Fruit fly (Drosophila melanogaster) whole organism, pupa: ENCODE results near the gene Muc30E.
A peak's percentile ranks its signal among the peaks of the same experiment; 100 is the strongest.

Experiments
- CG10348 ChIP-seq: fragments of 200-800 bp; sonication (Bioruptor generic); IDR thresholded peaks from 2 replicates; pipeline ENCODE4 v1.3.6; 2022; ENCODE audit warnings: missing biosample characterization, missing genetic modification characterization
- CG12605 ChIP-seq: fragments of 200-800 bp; sonication (Bioruptor generic); IDR thresholded peaks from 2 replicates; pipeline ENCODE4 v1.3.6; 2022; ENCODE audit warnings: missing biosample characterization, missing genetic modification characterization
- CG13204 ChIP-seq: fragments of 200-800 bp; sonication (Bioruptor generic); optimal IDR thresholded peaks from 2 replicates; lab custom pipeline; 2018; ENCODE audit warnings: missing biosample characterization, mild to moderate bottlenecking, missing genetic modification characterization, moderate library complexity
- CG14655 ChIP-seq: fragments of 200-800 bp; sonication (Bioruptor generic); optimal IDR thresholded peaks from 3 replicates; lab custom pipeline; 2017; ENCODE audit warnings: mild to moderate bottlenecking, missing biosample characterization, missing genetic modification reagents, missing genetic modification characterization
- CG15710 ChIP-seq: fragments of 200-800 bp; sonication (Bioruptor generic); optimal IDR thresholded peaks from 2 replicates; lab custom pipeline; 2018; ENCODE audit warnings: missing biosample characterization, mild to moderate bottlenecking, missing genetic modification characterization, moderate library complexity
- CG17806 ChIP-seq: fragments of 200-800 bp; sonication (Bioruptor generic); optimal IDR thresholded peaks from 2 replicates; lab custom pipeline; 2018; ENCODE audit warnings: missing biosample characterization, mild to moderate bottlenecking, missing genetic modification characterization, moderate library complexity
- CG32121 ChIP-seq: fragments of 200-800 bp; sonication (Bioruptor generic); IDR thresholded peaks from 2 replicates; pipeline ENCODE4 v1.3.6; 2022; ENCODE audit warnings: missing biosample characterization, missing genetic modification characterization
- CG34367 ChIP-seq: fragments of 200-800 bp; sonication (Bioruptor generic); optimal IDR thresholded peaks from 2 replicates; lab custom pipeline; 2018; ENCODE audit warnings: missing biosample characterization, mild to moderate bottlenecking, missing genetic modification characterization
- CG4496 ChIP-seq: fragments of 200-800 bp; sonication (Bioruptor generic); IDR thresholded peaks from 3 replicates; pipeline ENCODE4 v1.3.6; 2022; ENCODE audit warnings: missing biosample characterization, missing genetic modification characterization
- CG8159 ChIP-seq: fragments of 200-800 bp; sonication (Bioruptor generic); optimal IDR thresholded peaks from 3 replicates; lab custom pipeline; 2018; ENCODE audit warnings: missing biosample characterization, mild to moderate bottlenecking, missing genetic modification characterization, moderate library complexity
- CG8301 ChIP-seq: fragments of 200-800 bp; sonication (Bioruptor generic); optimal IDR thresholded peaks from 2 replicates; lab custom pipeline; 2018; ENCODE audit warnings: missing biosample characterization, mild to moderate bottlenecking, missing genetic modification characterization
- CG9948 ChIP-seq: fragments of 200-800 bp; sonication (Bioruptor generic); optimal IDR thresholded peaks from 2 replicates; lab custom pipeline; 2018; ENCODE audit warnings: missing biosample characterization, mild to moderate bottlenecking, missing genetic modification characterization, moderate library complexity
- D1 ChIP-seq: fragments of 200-800 bp; sonication (Bioruptor generic); optimal IDR thresholded peaks from 2 replicates; lab custom pipeline; 2018; ENCODE audit warnings: missing biosample characterization, mild to moderate bottlenecking, missing genetic modification characterization, moderate library complexity
- EcR ChIP-seq: fragments of 200-800 bp; sonication (Bioruptor generic); optimal IDR thresholded peaks from 3 replicates; lab custom pipeline; 2019; ENCODE audit warnings: missing biosample characterization, missing genetic modification characterization, mild to moderate bottlenecking, moderate library complexity, missing genetic modification reagents
- Ets98B ChIP-seq: fragments of 200-800 bp; sonication (Bioruptor generic); IDR thresholded peaks from 2 replicates; pipeline ENCODE4 v1.3.6; 2022; ENCODE audit warnings: missing biosample characterization, missing genetic modification characterization
- Pif1A ChIP-seq: fragments of 200-800 bp; sonication (Bioruptor generic); optimal IDR thresholded peaks from 3 replicates; lab custom pipeline; 2016; ENCODE audit warnings: missing biosample characterization, missing genetic modification characterization
- Pif1B ChIP-seq: fragments of 200-800 bp; sonication (Bioruptor generic); optimal IDR thresholded peaks from 3 replicates; lab custom pipeline; 2016; ENCODE audit warnings: missing biosample characterization, missing genetic modification characterization
- Snoo ChIP-seq: fragments of 200-800 bp; sonication (Bioruptor generic); optimal IDR thresholded peaks from 3 replicates; lab custom pipeline; 2017; ENCODE audit warnings: missing biosample characterization, mild to moderate bottlenecking, missing genetic modification characterization, inconsistent platforms
- fd96Ca ChIP-seq: fragments of 200-800 bp; sonication (Bioruptor generic); IDR thresholded peaks from 3 replicates; pipeline ENCODE4 v1.3.6; 2022; ENCODE audit warnings: missing biosample characterization, missing genetic modification characterization
- gl ChIP-seq: fragments of 200-800 bp; sonication (Bioruptor generic); optimal IDR thresholded peaks from 2 replicates; lab custom pipeline; 2018; ENCODE audit warnings: missing biosample characterization, mild to moderate bottlenecking, missing genetic modification characterization
- rn ChIP-seq: fragments of 200-800 bp; sonication (Bioruptor generic); IDR thresholded peaks from 2 replicates; pipeline ENCODE4 v1.3.6; 2022; ENCODE audit warnings: missing biosample characterization, missing genetic modification characterization

Muc30E gene

DNA sequence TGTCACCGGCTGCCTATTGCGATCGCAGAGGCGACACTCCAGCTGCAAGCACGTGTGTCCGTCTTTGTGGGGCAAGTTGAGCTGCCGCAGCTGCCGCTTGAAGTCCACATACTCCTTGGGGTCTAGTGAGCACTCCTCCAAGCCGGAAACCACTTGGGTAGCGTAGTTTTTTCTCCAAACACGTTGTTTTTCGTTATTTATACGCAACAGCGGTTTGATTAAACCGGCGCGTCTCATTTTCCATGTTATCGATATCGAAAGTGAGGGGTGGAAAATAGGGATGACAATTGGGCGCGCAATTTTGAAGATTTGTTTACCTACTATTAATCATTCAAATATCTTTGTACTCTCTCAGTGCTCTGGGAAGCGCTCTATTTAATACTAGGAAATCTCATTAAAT, 9.7 kb downstream of the Muc30E start, which contains the start of gene mtDNA-helicase:
Gene mtDNA-helicase (minus strand): TSS at position 264 of the 400 bp plus-strand sequence.
- TF ChIP-seq CG4496 (GFP tag; lab: Robert Waterston, UW) (no peak), CG8159 (tag; lab: Kevin White, UChicago) (no peak), Snoo (tag; lab: Kevin White, UChicago) (no peak)
- TF ChIP-seq, all 21 proteins: peak for 0

DNA sequence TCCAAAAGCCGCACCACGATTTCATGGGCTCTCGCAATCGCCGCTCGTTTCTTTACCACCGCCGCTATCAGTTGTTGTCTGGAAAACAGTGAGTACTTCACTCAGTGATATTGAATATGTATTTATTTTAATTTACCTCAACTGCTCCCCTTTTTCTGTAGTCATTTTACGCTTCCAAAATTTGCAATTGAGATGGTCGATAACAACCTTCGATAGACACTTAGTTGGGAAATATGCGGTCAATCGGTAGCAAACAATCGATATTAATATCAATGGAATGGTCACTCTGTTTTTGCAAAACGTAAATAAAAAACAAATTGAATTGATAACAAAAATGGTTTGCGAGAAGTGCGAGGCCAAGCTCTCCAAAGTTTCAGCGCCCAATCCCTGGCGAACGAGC, 12.4 kb downstream of the Muc30E start, which contains the start of the genes CG34183 and CG4537:
Gene CG34183 (minus strand): TSS at position 197 of the 400 bp plus-strand sequence.
Gene CG4537 (plus strand): TSS at position 310 of the 400 bp plus-strand sequence.
- TF ChIP-seq CG8159 (tag; lab: Kevin White, UChicago), result no peak
- TF ChIP-seq CG12605, result no peak
- no peak for TF ChIP-seq CG17806 (tag; lab: Kevin White, UChicago)
- no peak for TF ChIP-seq Pif1A (GFP tag; lab: Kevin White, UChicago)
- TF ChIP-seq CG14655, result no peak
- TF ChIP-seq CG8301 (tag; lab: Kevin White, UChicago), result no peak
- no peak for TF ChIP-seq D1 (tag; lab: Kevin White, UChicago)

DNA sequence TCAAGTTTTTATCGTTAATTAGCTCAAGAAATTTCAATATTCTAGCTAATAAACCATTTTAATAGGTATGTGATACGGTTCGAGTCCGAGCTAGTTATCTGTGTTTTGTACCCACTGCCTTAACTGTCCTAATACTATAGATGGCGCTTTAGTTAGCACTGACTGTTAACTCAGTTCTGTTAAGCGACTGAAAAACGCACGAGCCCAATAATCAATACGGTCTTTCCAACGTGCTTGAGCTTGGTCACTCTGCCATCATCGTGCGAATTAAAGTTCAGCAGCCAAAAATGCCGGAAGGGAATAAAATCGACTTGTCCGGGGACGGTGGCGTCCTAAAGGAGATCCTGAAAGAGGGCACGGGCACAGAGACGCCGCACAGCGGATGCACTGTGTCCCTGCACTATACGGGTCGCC, 15.1 kb downstream of the Muc30E start, which contains the start of gene Fkbp59:
Gene Fkbp59 (plus strand): TSS at position 150 of the 414 bp plus-strand sequence.
- no peak for TF ChIP-seq CG32121 (GFP tag; lab: Robert Waterston, UW)
- no peak for TF ChIP-seq CG34367 (tag; lab: Kevin White, UChicago)
- no peak for TF ChIP-seq CG10348 (GFP tag; lab: Robert Waterston, UW)
- TF ChIP-seq CG4496 (GFP tag; lab: Robert Waterston, UW), result peak; percentile 41; the same call in 1 of the 3 replicates

DNA sequence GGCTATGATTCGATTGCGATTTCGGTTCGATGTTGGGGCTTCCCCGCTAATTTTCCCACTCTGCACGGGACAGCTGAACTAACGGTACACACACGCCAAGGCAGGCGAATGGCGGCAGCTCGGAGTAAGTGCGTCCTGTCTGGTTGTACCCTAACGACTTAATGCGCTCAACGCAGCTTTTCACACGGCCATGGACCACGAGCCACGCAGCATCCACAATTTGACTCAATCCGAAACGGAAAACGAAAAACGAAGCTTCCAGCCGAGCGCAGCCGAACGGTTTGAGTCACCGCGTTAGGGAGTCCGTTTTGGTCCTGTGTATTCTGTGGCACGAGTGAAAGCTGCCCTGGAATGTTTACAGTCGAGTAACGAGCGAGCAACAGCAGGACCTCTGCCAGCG, 16.8 kb downstream of the Muc30E start, which contains the start of gene nAChRalpha6:
Gene nAChRalpha6 (minus strand): TSS at position 165 of the 400 bp plus-strand sequence.
- TF ChIP-seq CG10348 (GFP tag; lab: Robert Waterston, UW) (no peak), CG4496 (GFP tag; lab: Robert Waterston, UW) (no peak), Pif1A (GFP tag; lab: Kevin White, UChicago) (no peak), CG32121 (GFP tag; lab: Robert Waterston, UW) (no peak), EcR (GFP tag; lab: Kevin White, UChicago) (no peak), CG13204 (GFP tag; lab: Kevin White, UChicago) (no peak), CG8159 (tag; lab: Kevin White, UChicago) (no peak), CG12605 (no peak), Snoo (tag; lab: Kevin White, UChicago) (no peak), fd96Ca (GFP tag; lab: Robert Waterston, UW) (no peak), CG8301 (tag; lab: Kevin White, UChicago) (no peak), Ets98B (GFP tag; lab: Robert Waterston, UW) (no peak), CG14655 (no peak), gl (tag; lab: Kevin White, UChicago) (no peak), CG9948 (tag; lab: Kevin White, UChicago) (no peak), CG15710 (tag; lab: Kevin White, UChicago) (no peak), D1 (tag; lab: Kevin White, UChicago) (no peak)

DNA sequence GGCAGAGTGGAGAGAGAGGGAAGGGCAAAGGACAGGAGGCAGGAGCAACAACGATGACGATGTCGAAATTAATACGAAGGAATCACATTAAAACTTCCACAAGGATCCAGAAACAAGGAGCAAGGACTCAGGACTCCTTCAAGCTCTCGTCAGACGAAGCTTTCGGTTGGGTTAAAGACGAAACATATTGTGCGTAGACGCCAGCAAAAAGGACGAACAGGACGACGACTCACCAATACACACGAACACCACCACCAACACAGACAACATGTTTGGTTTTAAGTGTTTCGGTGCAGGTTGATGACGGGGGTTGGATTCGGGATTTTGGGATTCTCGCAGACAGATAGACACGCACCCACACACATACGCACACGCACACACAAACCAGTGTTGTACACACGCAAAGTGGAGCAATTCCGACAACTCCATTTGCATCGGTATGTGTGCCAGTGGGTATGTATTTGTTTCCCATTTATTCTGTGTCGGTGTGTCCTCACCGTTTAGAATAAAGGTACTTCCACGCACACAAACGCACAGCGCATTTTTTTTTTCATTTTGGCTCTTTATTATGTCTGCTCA, 20.4 kb downstream of the Muc30E start:
- TF ChIP-seq CG12605 (no peak), Pif1A (GFP tag; lab: Kevin White, UChicago) (no peak), gl (tag; lab: Kevin White, UChicago) (no peak), CG8301 (tag; lab: Kevin White, UChicago) (no peak), CG15710 (tag; lab: Kevin White, UChicago) (no peak), Ets98B (GFP tag; lab: Robert Waterston, UW) (no peak), CG34367 (tag; lab: Kevin White, UChicago) (no peak), fd96Ca (GFP tag; lab: Robert Waterston, UW) (no peak), Pif1B (GFP tag; lab: Kevin White, UChicago) (no peak), rn (no peak), Snoo (tag; lab: Kevin White, UChicago) (no peak)

DNA sequence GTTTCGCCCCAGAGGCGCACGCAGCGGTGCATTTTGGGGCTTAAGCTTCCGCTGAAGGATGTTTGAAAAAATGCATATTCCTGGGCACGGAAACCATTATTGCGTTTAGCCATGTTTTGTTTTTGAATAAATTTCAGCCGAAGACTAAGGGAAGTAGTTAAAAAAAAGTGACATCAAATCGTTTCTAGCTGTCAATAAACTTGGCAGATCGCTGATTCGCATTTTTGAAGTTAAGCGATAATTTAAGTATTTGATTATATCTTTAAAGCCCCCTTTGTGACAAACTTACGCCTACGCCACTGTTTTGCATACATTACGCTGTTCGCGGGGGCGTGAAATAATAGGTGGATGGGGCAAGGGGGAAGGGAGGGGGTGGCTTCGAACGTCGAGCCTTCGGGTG, 38.6 kb downstream of the Muc30E start:
- TF ChIP-seq Snoo (tag; lab: Kevin White, UChicago) (no peak), Ets98B (GFP tag; lab: Robert Waterston, UW) (no peak), CG15710 (tag; lab: Kevin White, UChicago) (peak; percentile 48), CG9948 (tag; lab: Kevin White, UChicago) (peak; percentile 50), CG14655 (peak; percentile 25), CG8159 (tag; lab: Kevin White, UChicago) (peak; percentile 65), CG34367 (tag; lab: Kevin White, UChicago) (peak; percentile 29), Pif1A (GFP tag; lab: Kevin White, UChicago) (peak; percentile 32)

DNA sequence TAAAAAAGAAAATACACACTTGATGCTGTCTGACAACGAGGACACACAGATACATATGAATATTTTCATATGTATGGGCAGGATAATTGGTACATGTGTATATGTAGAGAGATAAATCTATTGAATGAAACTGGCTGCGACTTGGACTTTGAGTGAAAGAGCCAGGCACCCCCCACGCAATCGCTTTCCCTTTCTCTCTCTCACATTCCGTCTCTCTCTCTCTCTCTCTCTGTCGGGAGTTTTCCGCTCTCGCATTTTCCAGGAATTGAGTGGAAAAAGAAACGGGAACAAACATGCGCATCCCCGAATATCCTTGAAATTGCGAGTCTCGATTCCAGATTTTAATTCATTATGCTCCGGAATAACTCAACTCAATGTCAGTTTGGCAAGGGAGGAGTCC, 39.4 kb downstream of the Muc30E start:
- TF ChIP-seq fd96Ca (GFP tag; lab: Robert Waterston, UW) (no peak), CG10348 (GFP tag; lab: Robert Waterston, UW) (no peak), CG12605 (no peak), Ets98B (GFP tag; lab: Robert Waterston, UW) (no peak), CG15710 (tag; lab: Kevin White, UChicago) (no peak), EcR (GFP tag; lab: Kevin White, UChicago) (no peak), D1 (tag; lab: Kevin White, UChicago) (no peak), CG34367 (tag; lab: Kevin White, UChicago) (no peak), CG32121 (GFP tag; lab: Robert Waterston, UW) (no peak)
